Worm (Caenorhabditis elegans) whole organism, late embryonic: ENCODE results near the gene T01H3.5.

Source experiments
- F13H6.1 ChIP-seq: sonication (generic microtip); optimal IDR thresholded peaks from 2 replicates; lab custom pipeline; 2016; ENCODE audit warnings: missing genetic modification characterization, missing compliant biosample characterization
- K02D7.2 ChIP-seq: sonication (generic microtip); optimal IDR thresholded peaks from 2 replicates; lab custom pipeline; 2017; ENCODE audit warnings: mild to moderate bottlenecking, missing genetic modification characterization, missing compliant biosample characterization
- Y22D7AL.16 ChIP-seq: sonication (generic microtip); optimal IDR thresholded peaks from 2 replicates; lab custom pipeline; 2016; ENCODE audit warnings: missing genetic modification characterization, missing compliant biosample characterization
- ahr-1 ChIP-seq: sonication (generic microtip); optimal IDR thresholded peaks from 2 replicates; lab custom pipeline; 2016; ENCODE audit warnings: missing genetic modification characterization, missing compliant biosample characterization
- ceh-14 ChIP-seq: sonication (generic microtip); optimal IDR thresholded peaks from 2 replicates; lab custom pipeline; 2016; ENCODE audit warnings: missing genotype, missing genetic modification characterization, missing compliant biosample characterization
- ceh-18 ChIP-seq: sonication (generic microtip); optimal IDR thresholded peaks from 2 replicates; lab custom pipeline; 2016; ENCODE audit warnings: missing genetic modification characterization, missing compliant biosample characterization
- ceh-24 ChIP-seq: sonication (generic microtip); optimal IDR thresholded peaks from 2 replicates; lab custom pipeline; 2016; ENCODE audit warnings: mild to moderate bottlenecking, missing genetic modification characterization, missing compliant biosample characterization
- ceh-30 ChIP-seq: fragments of 150-350 bp; optimal IDR thresholded peaks from 2 replicates; lab custom pipeline; 2014; ENCODE audit warnings: missing biosample characterization, missing genetic modification characterization
- ceh-31 ChIP-seq: sonication (generic microtip); optimal IDR thresholded peaks from 2 replicates; lab custom pipeline; 2016; ENCODE audit warnings: missing genetic modification characterization, missing compliant biosample characterization
- ceh-45 ChIP-seq: fragments of 200-800 bp; sonication (Bioruptor generic); IDR thresholded peaks from 2 replicates; pipeline ENCODE4 v1.3.6; 2022; ENCODE audit warnings: missing genetic modification reagents, missing genetic modification characterization, missing compliant biosample characterization
- ceh-48 ChIP-seq: sonication (generic microtip); optimal IDR thresholded peaks from 2 replicates; lab custom pipeline; 2016; ENCODE audit warnings: missing genetic modification characterization, inconsistent platforms, missing compliant biosample characterization
- ceh-9 ChIP-seq: sonication (generic microtip); optimal IDR thresholded peaks from 2 replicates; lab custom pipeline; 2016; ENCODE audit warnings: mild to moderate bottlenecking, missing genetic modification characterization, inconsistent platforms, missing compliant biosample characterization
- che-1 ChIP-seq: sonication (generic microtip); optimal IDR thresholded peaks from 2 replicates; lab custom pipeline; 2016; ENCODE audit warnings: mild to moderate bottlenecking, missing genetic modification characterization, missing compliant biosample characterization
- elt-2 ChIP-seq: sonication (generic microtip); optimal IDR thresholded peaks from 2 replicates; lab custom pipeline; 2016; ENCODE audit warnings: missing genetic modification reagents, missing genetic modification characterization, missing compliant biosample characterization
- elt-4 ChIP-seq: sonication (generic microtip); optimal IDR thresholded peaks from 2 replicates; lab custom pipeline; 2016; ENCODE audit warnings: missing genetic modification characterization, missing compliant biosample characterization
- ets-4 ChIP-seq: sonication (generic microtip); optimal IDR thresholded peaks from 2 replicates; lab custom pipeline; 2016; ENCODE audit warnings: missing genetic modification characterization, missing compliant biosample characterization
- fkh-10 ChIP-seq: fragments of 150-350 bp; optimal IDR thresholded peaks from 2 replicates; lab custom pipeline; 2014; ENCODE audit warnings: missing biosample characterization, missing genetic modification reagents, missing genetic modification characterization
- fkh-6 ChIP-seq: sonication (generic microtip); optimal IDR thresholded peaks from 2 replicates; lab custom pipeline; 2016; ENCODE audit warnings: missing genetic modification characterization, missing compliant biosample characterization
- gmeb-2 ChIP-seq: sonication (generic microtip); optimal IDR thresholded peaks from 2 replicates; lab custom pipeline; 2016; ENCODE audit warnings: missing genetic modification characterization, inconsistent platforms, missing compliant biosample characterization
- hlh-30 ChIP-seq: sonication (generic microtip); optimal IDR thresholded peaks from 2 replicates; lab custom pipeline; 2017; ENCODE audit warnings: antibody characterized with exemption, missing genetic modification characterization, missing compliant biosample characterization; ENCODE audit not compliant: insufficient read depth
- madf-2 ChIP-seq: sonication (generic microtip); optimal IDR thresholded peaks from 2 replicates; lab custom pipeline; 2017; ENCODE audit warnings: missing genetic modification characterization, missing compliant biosample characterization
- mec-3 ChIP-seq: sonication (generic microtip); optimal IDR thresholded peaks from 2 replicates; lab custom pipeline; 2016; ENCODE audit warnings: borderline replicate concordance, missing genetic modification characterization, missing compliant biosample characterization
- nfya-1 ChIP-seq: sonication (generic microtip); optimal IDR thresholded peaks from 2 replicates; lab custom pipeline; 2017; ENCODE audit warnings: missing genetic modification characterization, mild to moderate bottlenecking, missing compliant biosample characterization, antibody characterized with exemption, moderate library complexity
- npax-4 ChIP-seq: sonication (generic microtip); optimal IDR thresholded peaks from 2 replicates; lab custom pipeline; 2016; ENCODE audit warnings: missing genetic modification characterization, missing compliant biosample characterization
- pqm-1 ChIP-seq: sonication (generic microtip); optimal IDR thresholded peaks from 2 replicates; lab custom pipeline; 2016; ENCODE audit warnings: missing genetic modification characterization, missing compliant biosample characterization
- pros-1 ChIP-seq: fragments of 150-350 bp; optimal IDR thresholded peaks from 2 replicates; lab custom pipeline; 2014; ENCODE audit warnings: missing biosample characterization, missing genetic modification reagents, missing genetic modification characterization
- rnt-1 ChIP-seq: sonication (generic microtip); optimal IDR thresholded peaks from 2 replicates; lab custom pipeline; 2016; ENCODE audit warnings: missing genetic modification characterization, missing compliant biosample characterization
- sdc-2 ChIP-seq: sonication (generic microtip); optimal IDR thresholded peaks from 2 replicates; lab custom pipeline; 2016; ENCODE audit warnings: missing genotype, missing genetic modification characterization, missing compliant biosample characterization
- sox-2 ChIP-seq: fragments of 200-800 bp; sonication (Bioruptor generic); IDR thresholded peaks from 2 replicates; pipeline ENCODE4 v1.3.6; 2022; ENCODE audit warnings: missing genetic modification reagents, missing genetic modification characterization, missing compliant biosample characterization
- sox-4 ChIP-seq: sonication (generic microtip); optimal IDR thresholded peaks from 2 replicates; lab custom pipeline; 2017; ENCODE audit warnings: mild to moderate bottlenecking, missing genetic modification characterization, inconsistent platforms, missing compliant biosample characterization
- syd-9 ChIP-seq: sonication (generic microtip); optimal IDR thresholded peaks from 2 replicates; lab custom pipeline; 2016; ENCODE audit warnings: mild to moderate bottlenecking, missing genetic modification characterization, moderate library complexity, missing compliant biosample characterization
- tbx-2 ChIP-seq: sonication (generic microtip); optimal IDR thresholded peaks from 2 replicates; lab custom pipeline; 2016; ENCODE audit warnings: missing genetic modification characterization, missing compliant biosample characterization
- unc-55 ChIP-seq: sonication (generic microtip); optimal IDR thresholded peaks from 2 replicates; lab custom pipeline; 2017; ENCODE audit warnings: missing biosample characterization, missing genetic modification reagents, missing genetic modification characterization
- ztf-16 ChIP-seq: sonication (generic microtip); optimal IDR thresholded peaks from 2 replicates; lab custom pipeline; 2017; ENCODE audit warnings: missing genetic modification characterization, missing compliant biosample characterization

The T01H3.5 gene

DNA sequence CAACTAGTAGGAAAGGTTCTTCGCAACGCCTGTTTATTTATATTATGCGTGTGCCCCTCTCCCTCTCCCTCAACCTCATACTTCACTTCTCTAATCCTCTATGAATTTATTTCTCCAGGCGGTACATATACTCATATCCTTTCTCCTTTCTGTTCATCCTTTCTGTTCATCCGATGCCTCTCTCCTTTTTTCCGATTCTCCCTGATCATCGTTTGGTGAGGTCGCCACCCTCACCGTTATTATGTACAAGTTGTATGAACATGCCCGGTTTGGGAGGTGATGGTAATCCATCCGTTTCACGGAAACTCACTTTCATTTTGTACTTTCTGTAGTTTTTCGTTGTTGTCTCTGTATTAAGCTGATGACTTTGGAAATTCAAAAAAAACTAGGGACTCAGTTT is 39.7 kb upstream of the T01H3.5 start:
- no peak for TF ChIP-seq ceh-45
- TF ChIP-seq ztf-16 (tag; lab: Kevin White, UChicago) = no peak
- no peak for TF ChIP-seq Y22D7AL.16 (tag; lab: Kevin White, UChicago)
- no peak for TF ChIP-seq K02D7.2 (tag; lab: Kevin White, UChicago)
- TF ChIP-seq ceh-31 (tag; lab: Kevin White, UChicago) = peak; percentile 16
- no peak for TF ChIP-seq pqm-1 (tag; lab: Kevin White, UChicago)
- no peak for TF ChIP-seq npax-4 (tag; lab: Kevin White, UChicago)
- no peak for TF ChIP-seq elt-4 (tag; lab: Kevin White, UChicago)
- peak; percentile 45 for TF ChIP-seq nfya-1 (tag; lab: Kevin White, UChicago)
- no peak for TF ChIP-seq elt-2 (tag; lab: Kevin White, UChicago)
- no peak for TF ChIP-seq pros-1 (tag; lab: Kevin White, UChicago)
- no peak for TF ChIP-seq che-1
- TF ChIP-seq fkh-6 (tag; lab: Kevin White, UChicago) = no peak
- TF ChIP-seq ceh-18 = no peak
- peak; percentile 42 for TF ChIP-seq unc-55 (GFP tag; lab: Kevin White, UChicago)
- no peak for TF ChIP-seq fkh-10 (GFP tag; lab: Kevin White, UChicago)

DNA sequence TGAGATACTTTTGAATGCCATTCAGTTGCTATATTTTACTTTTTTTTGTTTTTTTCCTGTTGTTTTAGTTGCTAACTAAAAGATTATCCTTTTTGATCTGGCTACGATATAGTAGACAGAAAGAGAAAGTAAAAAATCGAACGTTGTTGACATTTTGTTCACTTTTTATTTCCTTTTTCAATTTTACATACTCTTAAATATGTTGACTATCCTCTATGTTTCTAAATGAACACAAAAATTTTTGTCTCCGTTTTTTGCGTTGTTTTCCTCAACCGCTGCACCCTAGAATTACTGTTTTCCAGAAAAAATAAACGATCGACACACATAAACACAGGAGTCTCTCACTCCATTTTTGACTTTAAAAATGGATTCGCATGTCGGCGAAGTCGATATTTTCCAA is 37.4 kb upstream of the T01H3.5 start, which contains the start of gene klp-3:
Gene klp-3 (plus strand): TSS at position 301 of the 400 bp plus-strand sequence.
- TF ChIP-seq hlh-30 = no peak

DNA sequence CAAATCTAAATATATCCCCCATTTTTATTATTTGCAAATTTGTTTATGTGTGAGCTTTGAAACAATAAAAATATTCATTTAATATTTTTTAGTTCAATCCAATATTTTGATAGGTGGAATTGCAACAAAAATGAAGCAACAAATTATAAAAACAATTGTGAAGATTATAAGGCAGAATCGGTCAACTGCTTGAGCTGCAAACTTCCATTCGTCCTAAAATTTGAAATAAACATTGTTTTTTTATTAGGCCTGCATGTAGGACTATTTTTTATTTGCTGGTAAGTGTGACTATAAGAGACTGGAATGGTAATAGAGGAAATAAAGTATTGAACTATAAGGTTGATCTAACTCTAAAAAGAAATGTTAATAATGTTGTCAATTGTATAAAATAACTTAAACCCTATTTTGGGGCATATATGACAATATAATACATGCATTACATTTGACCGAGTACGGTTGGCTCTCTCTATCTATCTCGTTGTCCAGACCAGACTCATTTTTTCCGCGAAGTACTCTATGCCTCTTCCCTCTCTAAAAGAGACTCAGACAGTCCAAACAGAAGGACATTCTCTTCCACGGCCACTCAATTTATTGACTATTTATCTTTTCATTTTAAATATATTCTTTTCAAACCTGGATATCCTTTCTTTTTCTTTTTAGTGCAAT is 33.7 kb upstream of the T01H3.5 start, which contains the start of gene T09A5.4:
Gene T09A5.4 (plus strand): TSS at position 616 of the 666 bp plus-strand sequence.
- no peak for TF ChIP-seq ceh-9 (tag; lab: Kevin White, UChicago)
- no peak for TF ChIP-seq mec-3 (tag; lab: Kevin White, UChicago)
- TF ChIP-seq ceh-48 (tag; lab: Kevin White, UChicago) = no peak
- TF ChIP-seq madf-2 (tag; lab: Kevin White, UChicago) = no peak
- no peak for TF ChIP-seq ets-4 (tag; lab: Kevin White, UChicago)
- TF ChIP-seq ceh-31 (tag; lab: Kevin White, UChicago) = no peak
- TF ChIP-seq unc-55 (GFP tag; lab: Kevin White, UChicago) = no peak
- no peak for TF ChIP-seq tbx-2 (tag; lab: Kevin White, UChicago)
- TF ChIP-seq, all 69 proteins: peak for 0

DNA sequence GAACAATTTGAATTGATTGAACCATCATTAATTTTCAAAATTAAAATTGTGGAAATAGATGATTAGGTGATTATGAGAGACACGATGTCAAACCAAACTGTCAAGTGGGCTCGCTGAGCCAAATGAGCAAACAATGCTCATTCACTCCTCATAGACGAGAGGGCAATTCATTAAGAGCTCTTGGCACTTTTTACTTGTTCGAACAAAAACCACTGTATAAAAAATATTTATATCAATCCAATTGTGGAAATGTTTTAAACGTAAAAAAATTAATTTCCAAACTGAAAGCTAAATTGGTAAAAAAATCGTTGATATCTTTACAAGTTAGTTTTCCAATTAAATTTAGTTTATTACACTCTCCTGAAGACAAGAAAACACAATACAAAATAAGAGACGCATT is 29.7 kb upstream of the T01H3.5 start, which contains the start of gene acr-7:
Gene acr-7 (minus strand): TSS at position 101 of the 400 bp plus-strand sequence.
- no peak for TF ChIP-seq sox-2
- TF ChIP-seq F13H6.1 (tag; lab: Kevin White, UChicago) = no peak
- no peak for TF ChIP-seq sdc-2 (tag; lab: Kevin White, UChicago)
- no peak for TF ChIP-seq ceh-30 (tag; lab: Kevin White, UChicago)
- no peak for TF ChIP-seq ceh-24 (tag; lab: Kevin White, UChicago)
- no peak for TF ChIP-seq ahr-1 (tag; lab: Kevin White, UChicago)
- no peak for TF ChIP-seq ceh-14 (tag; lab: Kevin White, UChicago)
- TF ChIP-seq ceh-48 (tag; lab: Kevin White, UChicago) = no peak
- no peak for TF ChIP-seq syd-9 (tag; lab: Kevin White, UChicago)
- no peak for TF ChIP-seq gmeb-2 (tag; lab: Kevin White, UChicago)
- TF ChIP-seq sox-4 = no peak

DNA sequence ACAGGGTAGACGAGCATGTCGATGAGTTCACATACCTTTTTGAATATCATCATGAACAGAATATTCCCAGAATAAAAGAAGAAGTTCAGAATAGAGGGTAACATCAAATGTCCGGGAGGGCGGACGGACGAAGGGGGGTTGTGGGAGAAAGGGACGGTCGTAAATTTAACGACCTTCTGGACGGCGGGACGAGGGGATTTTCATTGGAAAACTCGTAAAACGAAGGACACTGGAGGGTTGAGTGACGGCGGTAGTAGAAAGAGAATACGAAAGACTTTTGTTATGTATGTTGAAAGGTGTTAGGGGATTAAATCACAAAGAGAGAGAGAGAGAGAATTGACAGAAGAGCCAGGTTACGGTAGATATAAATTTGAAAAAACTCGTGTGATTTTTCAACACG is 28.8 kb upstream of the T01H3.5 start:
- no peak for TF ChIP-seq syd-9 (tag; lab: Kevin White, UChicago)
- peak; percentile 7 for TF ChIP-seq rnt-1
